Worm (Caenorhabditis elegans): ENCODE data around the gene F12A10.6.

The F12A10.6 gene

DNA sequence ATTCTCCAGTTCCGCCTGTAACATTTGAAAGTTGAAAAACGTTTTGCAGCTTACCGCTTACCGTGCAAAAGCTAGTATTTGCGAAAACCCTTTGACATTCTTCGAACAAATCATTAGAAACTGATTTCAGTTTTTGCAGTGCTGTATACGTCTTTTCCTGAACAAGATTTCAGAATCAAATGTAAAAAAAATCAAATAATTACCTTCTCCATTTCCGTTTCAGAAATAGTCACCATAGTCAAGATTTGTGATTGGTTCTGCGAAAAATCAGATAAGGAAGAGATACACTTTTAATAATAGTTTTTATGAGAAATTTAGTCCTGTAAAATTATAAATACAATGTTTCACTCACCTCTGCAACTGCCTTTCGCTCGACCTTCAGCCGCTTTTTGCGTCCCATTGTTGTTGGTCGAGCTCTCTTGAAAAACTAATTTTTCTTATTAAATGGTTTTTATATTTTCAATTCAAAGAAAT lies 37.6 kb upstream of the F12A10.6 start, which contains the start of gene C17C3.9:
C17C3.9 (minus strand) TSS at position 424 of the 474 bp plus-strand sequence.
- TF ChIP-seq aptf-3 (GFP tag; IDR thresholded peaks at IDR 0.05) (no peak), dpl-1 (GFP tag; optimal IDR thresholded peaks at IDR 0.05) (no peak), unc-62 (GFP tag; optimal IDR thresholded peaks at IDR 0.05) (no peak), bed-2 (GFP tag; IDR thresholded peaks at IDR 0.05) (no peak), repo-1 (tag; optimal IDR thresholded peaks at IDR 0.05) (no peak), lin-35 (GFP tag; optimal IDR thresholded peaks at IDR 0.05) (no peak)

DNA sequence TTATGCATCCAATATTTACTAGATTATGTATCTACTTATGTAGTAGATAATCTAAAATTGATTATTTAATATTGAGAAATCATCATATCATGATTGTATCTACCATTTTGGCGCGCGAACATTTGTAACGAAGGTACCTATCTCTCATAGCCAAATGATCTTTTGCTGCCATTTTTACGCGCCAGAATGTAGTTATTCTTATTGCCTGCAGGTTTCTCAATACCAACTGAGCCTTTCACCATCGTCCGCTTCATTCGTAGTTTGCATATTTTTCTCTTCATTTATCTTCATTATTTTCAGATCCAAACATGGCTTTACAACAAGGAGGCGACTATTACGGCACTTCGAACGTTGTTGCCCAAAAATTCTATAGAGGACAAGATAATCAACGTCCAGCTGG lies 33.5 kb upstream of the F12A10.6 start, which contains the start of gene ZK177.1:
ZK177.1 (plus strand) TSS at position 301 of the 400 bp plus-strand sequence.
- no peak for TF ChIP-seq nfyb-1 (GFP tag; IDR thresholded peaks at IDR 0.05)
- peak; percentile 13 for TF ChIP-seq efl-1 (GFP tag; optimal IDR thresholded peaks at IDR 0.05)

DNA sequence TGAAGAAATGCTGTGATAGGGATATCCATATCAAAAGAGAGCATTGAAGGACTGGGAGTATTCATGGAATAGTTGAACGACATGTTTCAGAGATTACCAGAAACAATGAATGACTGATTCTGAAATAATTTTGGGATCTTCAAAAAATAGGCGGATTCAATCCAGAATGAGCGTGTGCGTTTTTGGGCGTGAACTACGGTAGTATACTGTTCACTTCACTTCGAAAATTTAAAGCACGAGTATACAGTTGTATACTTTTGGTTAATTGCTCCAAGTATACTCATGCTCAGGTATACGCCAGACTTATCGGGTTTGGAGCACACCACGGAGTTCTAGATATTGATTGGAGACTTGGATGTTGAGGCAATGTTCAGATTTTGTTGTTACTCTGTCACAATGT lies 31.0 kb upstream of the F12A10.6 start, which contains the start of gene tbx-35:
tbx-35 (minus strand) TSS at position 101 of the 400 bp plus-strand sequence.
- no peak for TF ChIP-seq nfyb-1 (GFP tag; IDR thresholded peaks at IDR 0.05)
- no peak for TF ChIP-seq dox-1 (GFP tag; IDR thresholded peaks at IDR 0.05)
- TF ChIP-seq ztf-26 (tag; optimal IDR thresholded peaks at IDR 0.05) = no peak
- TF ChIP-seq ekl-4 (GFP tag; IDR thresholded peaks at IDR 0.05) = no peak
- no peak for TF ChIP-seq ceh-40 (GFP tag; IDR thresholded peaks at IDR 0.05)

DNA sequence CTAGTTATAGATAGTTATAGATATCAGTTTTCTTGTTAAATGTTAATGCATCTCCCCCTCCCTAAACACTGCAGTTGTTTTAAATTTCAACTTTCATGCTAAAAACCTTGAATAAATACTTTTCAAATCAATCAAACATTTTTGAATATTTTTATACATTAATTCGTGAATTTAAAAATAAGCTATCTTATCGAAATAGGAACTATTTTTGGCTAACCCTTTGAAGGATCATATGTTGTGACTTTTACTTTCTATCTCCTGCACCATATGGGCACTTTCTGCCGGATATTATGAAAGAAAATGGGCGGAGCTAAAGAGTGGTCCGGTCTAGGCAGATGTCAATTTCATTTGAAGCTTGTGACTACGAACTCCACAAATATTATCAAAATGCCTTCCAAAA lies 28.3 kb upstream of the F12A10.6 start, which contains the start of gene ZK177.11:
ZK177.11 (plus strand) TSS at position 301 of the 400 bp plus-strand sequence.
- no peak for TF ChIP-seq mcd-1 (GFP tag; IDR thresholded peaks at IDR 0.05)
- no peak for TF ChIP-seq nfya-1 (tag; optimal IDR thresholded peaks at IDR 0.05; ENCODE audit: borderline replicate concordance, insufficient read depth)
- TF ChIP-seq dpl-1 (GFP tag; optimal IDR thresholded peaks at IDR 0.05) = no peak
- no peak for TF ChIP-seq lag-1 (GFP tag; IDR thresholded peaks at IDR 0.05)
- TF ChIP-seq ztf-26 (tag; optimal IDR thresholded peaks at IDR 0.05) = no peak
- TF ChIP-seq ZK185.1 (tag; optimal IDR thresholded peaks at IDR 0.05; ENCODE audit: poor library complexity, severe bottlenecking) = no peak
- no peak for TF ChIP-seq ceh-79 (tag; optimal IDR thresholded peaks at IDR 0.05)
- no peak for TF ChIP-seq let-526 (GFP tag; IDR thresholded peaks at IDR 0.05)
- TF ChIP-seq ztf-28 (GFP tag; IDR thresholded peaks at IDR 0.05) = no peak
- TF ChIP-seq nhr-90 (tag; optimal IDR thresholded peaks at IDR 0.05) = no peak
- no peak for TF ChIP-seq ztf-3 (GFP tag; optimal IDR thresholded peaks at IDR 0.05)
- no peak for TF ChIP-seq lin-54 (GFP tag; optimal IDR thresholded peaks at IDR 0.05)
- TF ChIP-seq mxl-1 (tag; optimal IDR thresholded peaks at IDR 0.05) = no peak
- TF ChIP-seq madf-6 (GFP tag; IDR thresholded peaks at IDR 0.05) = no peak
- TF ChIP-seq F57C9.4 (tag; optimal IDR thresholded peaks at IDR 0.05) = no peak
- TF ChIP-seq madf-3 (GFP tag; IDR thresholded peaks at IDR 0.05) = no peak

DNA sequence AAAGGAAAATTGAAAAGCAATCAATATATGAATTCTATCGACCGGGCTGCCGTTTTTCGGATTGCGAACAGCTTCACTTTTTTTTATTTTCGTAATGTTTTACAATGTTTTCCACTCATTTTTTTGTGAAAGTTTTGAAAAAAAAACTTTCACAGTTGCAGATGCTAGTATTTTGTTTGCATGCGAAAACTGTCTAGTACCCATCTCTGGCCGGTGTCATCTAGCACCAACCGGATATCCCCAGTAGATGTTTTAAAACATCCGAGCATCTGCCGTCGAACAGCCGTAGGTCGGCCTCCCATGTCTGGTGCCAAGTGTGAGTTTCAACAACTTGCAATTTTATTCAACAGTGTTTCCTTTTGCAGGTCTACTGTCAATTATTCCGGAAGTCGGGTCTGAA lies 27.1 kb upstream of the F12A10.6 start, which contains the start of gene ZK177.12:
ZK177.12 (plus strand) TSS at position 301 of the 400 bp plus-strand sequence.
- TF ChIP-seq lin-40 (tag; optimal IDR thresholded peaks at IDR 0.05) (no peak), snpc-1.1 (tag; optimal IDR thresholded peaks at IDR 0.05; ENCODE audit: insufficient read depth) (no peak), tlf-1 (GFP tag; optimal IDR thresholded peaks at IDR 0.05) (no peak), K12H6.12 (tag; optimal IDR thresholded peaks at IDR 0.05) (no peak), mcd-1 (GFP tag; IDR thresholded peaks at IDR 0.05) (no peak), dpff-1 (tag; optimal IDR thresholded peaks at IDR 0.05) (no peak), sea-2 (GFP tag; IDR thresholded peaks at IDR 0.05) (no peak), aptf-2 (GFP tag; conservative IDR thresholded peaks at IDR 0.05) (no peak), pha-4 (tag; optimal IDR thresholded peaks at IDR 0.05) (no peak), zim-3 (tag; optimal IDR thresholded peaks at IDR 0.05) (no peak), mes-4 (tag; optimal IDR thresholded peaks at IDR 0.05) (no peak), lin-35 (GFP tag; optimal IDR thresholded peaks at IDR 0.05) (no peak), hmg-20 (GFP tag; IDR thresholded peaks at IDR 0.05) (no peak), F55B11.4 (tag; optimal IDR thresholded peaks at IDR 0.05; ENCODE audit: borderline replicate concordance, insufficient read depth) (no peak)
